Worm (Caenorhabditis elegans) whole organism, L3 larva: Measurements from ENCODE around the gene inx-7.

Experiments used
- ceh-28 ChIP-seq: fragments of 150-350 bp; optimal IDR thresholded peaks from 2 replicates; lab custom pipeline; 2014; ENCODE audit warnings: missing biosample characterization, missing genetic modification reagents, missing genetic modification characterization
- jun-1 ChIP-seq: fragments of 150-350 bp; optimal IDR thresholded peaks from 2 replicates; lab custom pipeline; 2014; ENCODE audit warnings: missing biosample characterization, missing genetic modification reagents, missing genetic modification characterization
- snpc-4 ChIP-seq: fragments of 150-350 bp; optimal IDR thresholded peaks from 2 replicates; lab custom pipeline; 2014; ENCODE audit warnings: missing biosample characterization, missing genetic modification characterization
- zag-1 ChIP-seq: fragments of 150-350 bp; optimal IDR thresholded peaks from 2 replicates; lab custom pipeline; 2014; ENCODE audit warnings: missing biosample characterization, missing genetic modification characterization

DNA sequence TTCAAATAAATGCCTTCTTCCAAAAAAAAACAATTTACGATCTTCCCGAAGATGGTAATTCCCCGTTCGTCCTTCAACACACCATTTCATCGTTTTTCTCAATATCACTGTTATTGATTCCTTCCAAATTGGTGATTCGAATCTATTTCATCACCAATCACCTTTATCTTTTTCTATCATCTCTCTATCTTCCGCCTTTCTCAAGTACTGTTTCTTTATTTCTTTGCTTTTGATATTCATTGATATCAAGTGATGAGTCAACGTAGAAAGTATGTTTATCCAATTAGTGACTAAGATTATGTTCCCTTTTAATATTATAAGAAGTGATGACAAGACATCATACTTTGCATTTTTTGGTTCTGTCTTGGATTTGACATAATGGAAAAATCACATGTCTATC, 22.2 kb downstream of the inx-7 start:
- TF ChIP-seq jun-1 (tag; lab: Kevin White, UChicago) (no peak), ceh-28 (no peak), zag-1 (tag; lab: Kevin White, UChicago) (no peak), snpc-4 (tag; lab: Kevin White, UChicago) (no peak)
